Fruit fly (Drosophila melanogaster) whole organism, embryonic: ENCODE data around the gene RpS29.

Experiments
- Blimp-1 ChIP-seq: fragments of 200-800 bp; sonication (Bioruptor generic); optimal IDR thresholded peaks from 3 replicates; lab custom pipeline; 2018; ENCODE audit warnings: missing biosample characterization, missing genetic modification characterization, mild to moderate bottlenecking, moderate library complexity, missing genetic modification reagents
- CG10209 ChIP-seq: fragments of 200-800 bp; sonication (Bioruptor generic); optimal IDR thresholded peaks from 3 replicates; lab custom pipeline; 2017; ENCODE audit warnings: missing biosample characterization, mild to moderate bottlenecking, missing genetic modification characterization, missing genetic modification reagents
- CG11398 ChIP-seq: fragments of 200-800 bp; sonication (Bioruptor generic); optimal IDR thresholded peaks from 2 replicates; lab custom pipeline; 2016; ENCODE audit warnings: missing biosample characterization, missing genetic modification characterization
- CG11504 ChIP-seq: fragments of 200-800 bp; sonication (Bioruptor generic); optimal IDR thresholded peaks from 3 replicates; lab custom pipeline; 2019; ENCODE audit warnings: missing biosample characterization, mild to moderate bottlenecking, missing genetic modification characterization, moderate library complexity
- CG13624 ChIP-seq: fragments of 200-800 bp; sonication (Bioruptor generic); optimal IDR thresholded peaks from 2 replicates; lab custom pipeline; 2016; ENCODE audit warnings: missing biosample characterization, missing genetic modification characterization
- CG14965 ChIP-seq: fragments of 200-800 bp; sonication (Bioruptor generic); optimal IDR thresholded peaks from 2 replicates; lab custom pipeline; 2016; ENCODE audit warnings: missing biosample characterization, missing genetic modification characterization, borderline replicate concordance
- CG16813 ChIP-seq: fragments of 200-800 bp; sonication (Bioruptor generic); IDR thresholded peaks from 3 replicates; pipeline ENCODE4 v1.3.6; 2022; ENCODE audit warnings: missing biosample characterization, missing genetic modification characterization; ENCODE audit not compliant: partially characterized antibody
- CG17568 ChIP-seq: fragments of 200-800 bp; sonication (Bioruptor generic); optimal IDR thresholded peaks from 2 replicates; lab custom pipeline; 2018; ENCODE audit warnings: missing biosample characterization, mild to moderate bottlenecking, missing genetic modification characterization, moderate library complexity
- CG1792 ChIP-seq: fragments of 200-800 bp; sonication (Bioruptor generic); optimal IDR thresholded peaks from 2 replicates; lab custom pipeline; 2016; ENCODE audit warnings: missing biosample characterization, missing genetic modification characterization
- CG18619 ChIP-seq: fragments of 200-800 bp; sonication (Bioruptor generic); optimal IDR thresholded peaks from 3 replicates; lab custom pipeline; 2017; ENCODE audit warnings: missing biosample characterization, mild to moderate bottlenecking, missing genetic modification characterization
- CG32767 ChIP-seq: fragments of 200-800 bp; sonication (Bioruptor generic); IDR thresholded peaks from 2 replicates; pipeline ENCODE4 v1.3.6; 2022; ENCODE audit warnings: missing biosample characterization, missing genetic modification characterization
- CG34376 ChIP-seq: fragments of 200-800 bp; sonication (Bioruptor generic); optimal IDR thresholded peaks from 2 replicates; lab custom pipeline; 2018; ENCODE audit warnings: missing biosample characterization, mild to moderate bottlenecking, missing genetic modification characterization
- CG34422 ChIP-seq: fragments of 200-800 bp; sonication (Bioruptor generic); IDR thresholded peaks from 3 replicates; pipeline ENCODE4 v1.3.6; 2022; ENCODE audit warnings: missing biosample characterization, missing genetic modification characterization
- CG4424 ChIP-seq: fragments of 200-800 bp; sonication (Bioruptor generic); optimal IDR thresholded peaks from 3 replicates; lab custom pipeline; 2016; ENCODE audit warnings: missing biosample characterization, missing genetic modification characterization
- CG6175 ChIP-seq: fragments of 200-800 bp; sonication (Bioruptor generic); IDR thresholded peaks from 3 replicates; pipeline ENCODE4 v1.3.6; 2022; ENCODE audit warnings: missing biosample characterization, missing genetic modification characterization
- CG6654 ChIP-seq: fragments of 200-800 bp; sonication (Bioruptor generic); optimal IDR thresholded peaks from 2 replicates; lab custom pipeline; 2017; ENCODE audit warnings: missing biosample characterization, mild to moderate bottlenecking, missing genetic modification characterization
- CG7786 ChIP-seq: fragments of 200-800 bp; sonication (Bioruptor generic); optimal IDR thresholded peaks from 2 replicates; lab custom pipeline; 2016; ENCODE audit warnings: missing biosample characterization, missing genetic modification characterization
- CG9609 ChIP-seq: fragments of 200-800 bp; sonication (Bioruptor generic); optimal IDR thresholded peaks from 3 replicates; lab custom pipeline; 2016; ENCODE audit warnings: missing biosample characterization, missing genetic modification characterization
- CG9876 ChIP-seq: fragments of 200-800 bp; sonication (Bioruptor generic); optimal IDR thresholded peaks from 2 replicates; lab custom pipeline; 2016; ENCODE audit warnings: missing biosample characterization, missing genetic modification characterization
- D ChIP-seq, 2 experiments: fragments of 200-800 bp in 1 of 2; fragments of >200 bp in 1 of 2; sonication (Bioruptor generic) in 1 of 2; optimal IDR thresholded peaks; 2 replicates in 1 of 2; 3 replicates in 1 of 2; lab custom pipeline; 2017; ENCODE audit warnings: mild to moderate bottlenecking in 1 of 2, missing biosample characterization in 1 of 2, missing genetic modification characterization in 1 of 2, missing genetic modification reagents in 1 of 2
- D19B ChIP-seq: fragments of 200-800 bp; sonication (Bioruptor generic); optimal IDR thresholded peaks from 2 replicates; lab custom pipeline; 2017; ENCODE audit warnings: missing biosample characterization, mild to moderate bottlenecking, missing genetic modification characterization
- Dbx ChIP-seq: fragments of 200-800 bp; sonication (Bioruptor generic); IDR thresholded peaks from 3 replicates; pipeline ENCODE4 v1.3.6; 2022; ENCODE audit warnings: missing biosample characterization, missing genetic modification characterization
- HHEX ChIP-seq: fragments of 200-800 bp; sonication (Bioruptor generic); optimal IDR thresholded peaks from 3 replicates; lab custom pipeline; 2017; ENCODE audit warnings: missing biosample characterization, mild to moderate bottlenecking, missing genetic modification characterization, missing genetic modification reagents
- HLH54F ChIP-seq: fragments of 200-800 bp; sonication (Bioruptor generic); optimal IDR thresholded peaks from 3 replicates; lab custom pipeline; 2016; ENCODE audit warnings: missing biosample characterization, missing genetic modification characterization
- Hand ChIP-seq: fragments of 200-800 bp; sonication (Bioruptor generic); optimal IDR thresholded peaks from 2 replicates; lab custom pipeline; 2017; ENCODE audit warnings: mild to moderate bottlenecking, missing biosample characterization, missing genetic modification reagents, missing genetic modification characterization
- Hmx ChIP-seq: fragments of 200-800 bp; sonication (Bioruptor generic); optimal IDR thresholded peaks from 2 replicates; lab custom pipeline; 2016; ENCODE audit warnings: missing biosample characterization, missing genetic modification characterization
- MBD-R2 ChIP-seq: fragments of 200-800 bp; sonication (Bioruptor generic); IDR thresholded peaks from 2 replicates; pipeline ENCODE4 v1.3.6; 2022; ENCODE audit warnings: missing biosample characterization, missing genetic modification characterization
- MTF-1 ChIP-seq: fragments of 200-800 bp; sonication (Bioruptor generic); optimal IDR thresholded peaks from 2 replicates; lab custom pipeline; 2018; ENCODE audit warnings: missing biosample characterization, mild to moderate bottlenecking, missing genetic modification characterization, borderline replicate concordance
- NFAT ChIP-seq: fragments of 200-800 bp; sonication (Bioruptor generic); IDR thresholded peaks from 2 replicates; pipeline ENCODE4 v1.3.6; 2022; ENCODE audit warnings: missing biosample characterization, missing genetic modification characterization
- Nf-YC ChIP-seq: fragments of 200-800 bp; optimal IDR thresholded peaks from 3 replicates; lab custom pipeline; 2019; ENCODE audit warnings: missing biosample characterization, mild to moderate bottlenecking, missing genetic modification characterization, moderate library complexity
- Scr ChIP-seq: fragments of 200-800 bp; sonication (Bioruptor generic); IDR thresholded peaks from 2 replicates; pipeline ENCODE4 v1.3.6; 2022; ENCODE audit warnings: missing biosample characterization, missing genetic modification characterization; ENCODE audit not compliant: partially characterized antibody
- Sry-δ ChIP-seq: fragments of 200-800 bp; sonication (Bioruptor generic); optimal IDR thresholded peaks from 2 replicates; lab custom pipeline; 2016; ENCODE audit warnings: missing biosample characterization, missing genetic modification characterization
- Stat92E ChIP-seq, 3 experiments: fragments of >200 bp in 2 of 3; fragments of 200-800 bp in 1 of 3; sonication (Bioruptor generic) in 1 of 3; optimal IDR thresholded peaks; 2 replicates each; lab custom pipeline; 2017 to 2019; ENCODE audit warnings: missing biosample characterization in 3 of 3, missing genetic modification characterization in 3 of 3, mild to moderate bottlenecking in 1 of 3, moderate library complexity in 1 of 3
- ab ChIP-seq: fragments of 200-800 bp; sonication (Bioruptor generic); optimal IDR thresholded peaks from 2 replicates; lab custom pipeline; 2016; ENCODE audit warnings: missing biosample characterization, missing genetic modification characterization
- ap ChIP-seq: fragments of 200-800 bp; sonication (Bioruptor generic); IDR thresholded peaks from 2 replicates; pipeline ENCODE4 v1.3.6; 2022; ENCODE audit warnings: missing biosample characterization, missing genetic modification characterization
- chm ChIP-seq: fragments of 200-800 bp; sonication (Bioruptor generic); IDR thresholded peaks from 2 replicates; pipeline ENCODE4 v1.3.6; 2022; ENCODE audit warnings: missing biosample characterization, missing genetic modification characterization
- exex ChIP-seq: fragments of 200-800 bp; sonication (Bioruptor generic); optimal IDR thresholded peaks from 4 replicates; lab custom pipeline; 2018; ENCODE audit warnings: missing biosample characterization, mild to moderate bottlenecking, missing genetic modification characterization, moderate library complexity
- ftz-f1 ChIP-seq: fragments of 200-800 bp; sonication (Bioruptor generic); optimal IDR thresholded peaks from 2 replicates; lab custom pipeline; 2016; ENCODE audit warnings: missing biosample characterization, missing genetic modification characterization
- gce ChIP-seq: fragments of 200-800 bp; sonication (Bioruptor generic); IDR thresholded peaks from 3 replicates; pipeline ENCODE4 v1.3.6; 2022; ENCODE audit warnings: missing biosample characterization, missing genetic modification characterization
- gem ChIP-seq: fragments of 200-800 bp; sonication (Bioruptor generic); optimal IDR thresholded peaks from 2 replicates; lab custom pipeline; 2019; ENCODE audit warnings: missing biosample characterization, mild to moderate bottlenecking, missing genetic modification characterization, moderate library complexity
- luna ChIP-seq: fragments of 200-800 bp; sonication (Bioruptor generic); optimal IDR thresholded peaks from 2 replicates; lab custom pipeline; 2016; ENCODE audit warnings: missing biosample characterization, missing genetic modification characterization
- mirr ChIP-seq: fragments of 200-800 bp; sonication (Bioruptor generic); optimal IDR thresholded peaks from 3 replicates; lab custom pipeline; 2018; ENCODE audit warnings: missing biosample characterization, mild to moderate bottlenecking, missing genetic modification characterization
- repo ChIP-seq: fragments of 200-800 bp; sonication (Bioruptor generic); optimal IDR thresholded peaks from 2 replicates; lab custom pipeline; 2016; ENCODE audit warnings: missing biosample characterization, missing genetic modification characterization
- row ChIP-seq: fragments of 200-800 bp; sonication (Bioruptor generic); IDR thresholded peaks from 3 replicates; pipeline ENCODE4 v1.3.6; 2022; ENCODE audit warnings: missing biosample characterization, missing genetic modification characterization
- sima ChIP-seq: fragments of 200-800 bp; sonication (Bioruptor generic); optimal IDR thresholded peaks from 2 replicates; lab custom pipeline; 2016; ENCODE audit warnings: missing biosample characterization, missing genetic modification characterization
- stwl ChIP-seq: fragments of 200-800 bp; sonication (Bioruptor generic); optimal IDR thresholded peaks from 3 replicates; lab custom pipeline; 2018; ENCODE audit warnings: missing biosample characterization, mild to moderate bottlenecking, missing genetic modification characterization, moderate library complexity
- tio ChIP-seq: fragments of 200-800 bp; sonication (Bioruptor generic); optimal IDR thresholded peaks from 2 replicates; lab custom pipeline; 2017; ENCODE audit warnings: missing biosample characterization, missing genetic modification characterization, inconsistent platforms
- twi ChIP-seq: fragments of 200-800 bp; optimal IDR thresholded peaks from 2 replicates; lab custom pipeline; 2019; ENCODE audit warnings: missing biosample characterization, mild to moderate bottlenecking, missing genetic modification characterization, moderate library complexity
- wdn ChIP-seq: fragments of 200-800 bp; sonication (Bioruptor generic); IDR thresholded peaks from 2 replicates; pipeline ENCODE4 v1.3.6; 2022; ENCODE audit warnings: missing biosample characterization, missing genetic modification characterization

Gene RpS29

dm6 chr3R:9779764-9780163, 1.9 kb downstream of the RpS29 start, which contains the start of gene CG12947 (continued):
- no peak for TF ChIP-seq sima
- TF ChIP-seq D19B (GFP tag; lab: Kevin White, UChicago), result no peak
- no peak for TF ChIP-seq CG16813 (GFP tag; lab: Robert Waterston, UW)
- TF ChIP-seq CG6175 (GFP tag; lab: Robert Waterston, UW), result 0 out of 3 replicates have a peak, but pooled peaks have one; percentile 45
- no peak for TF ChIP-seq CG1792
- no peak for TF ChIP-seq CG13624
- TF ChIP-seq CG11398 (GFP tag; lab: Kevin White, UChicago), result no peak
- no peak for TF ChIP-seq D (optimal IDR thresholded peaks at IDR 0.05; lab: Kevin White, UChicago)
- TF ChIP-seq D (GFP tag; optimal IDR thresholded peaks at IDR 0.05; lab: Kevin White, UChicago), result no peak
- no peak for TF ChIP-seq mirr (GFP tag; lab: Kevin White, UChicago)
- TF ChIP-seq CG17568 (GFP tag; lab: Kevin White, UChicago), result no peak
- TF ChIP-seq Hmx (GFP tag; lab: Kevin White, UChicago), result no peak
- 0 out of 2 replicates have a peak, but pooled peaks have one; percentile 12 for TF ChIP-seq chm (GFP tag; lab: Robert Waterston, UW)
- TF ChIP-seq Stat92E (GFP tag; optimal IDR thresholded peaks at IDR 0.05; lab: Kevin White, UChicago), result no peak
- peak; percentile 11; the same call in 1 of the 2 replicates for TF ChIP-seq Scr (GFP tag; lab: Robert Waterston, UW)
- TF ChIP-seq MBD-R2 (GFP tag; lab: Robert Waterston, UW), result no peak
- TF ChIP-seq repo (GFP tag; lab: Kevin White, UChicago), result no peak
- no peak for TF ChIP-seq CG34376 (GFP tag; lab: Kevin White, UChicago)
- TF ChIP-seq HHEX (GFP tag; lab: Kevin White, UChicago), result no peak
- TF ChIP-seq Nf-YC (tag; lab: Kevin White, UChicago), result no peak
- no peak for TF ChIP-seq CG7786 (GFP tag; lab: Kevin White, UChicago)
- no peak for TF ChIP-seq Blimp-1 (GFP tag; lab: Kevin White, UChicago)
- 0 out of 3 replicates have a peak, but pooled peaks have one; percentile 16 for TF ChIP-seq CG34422 (GFP tag; lab: Robert Waterston, UW)
- TF ChIP-seq tio (GFP tag; lab: Kevin White, UChicago), result no peak
- TF ChIP-seq CG9876 (GFP tag; lab: Kevin White, UChicago), result no peak
- 0 out of 3 replicates have a peak, but pooled peaks have one; percentile 14 for TF ChIP-seq Dbx (GFP tag; lab: Robert Waterston, UW)
- no peak for TF ChIP-seq luna
- TF ChIP-seq CG9609 (GFP tag; lab: Kevin White, UChicago), result no peak
- TF ChIP-seq exex (tag; lab: Kevin White, UChicago), result no peak
- no peak for TF ChIP-seq ab (GFP tag; lab: Kevin White, UChicago)
- TF ChIP-seq ap (GFP tag; lab: Robert Waterston, UW), result no peak
- no peak for TF ChIP-seq ftz-f1
- TF ChIP-seq CG10209 (GFP tag; lab: Kevin White, UChicago), result no peak
- no peak for TF ChIP-seq Sry-δ (GFP tag; lab: Kevin White, UChicago)
- no peak for TF ChIP-seq twi (tag; lab: Kevin White, UChicago)
- TF ChIP-seq, all 482 proteins: peak for 9

- TF ChIP-seq HLH54F (GFP tag; lab: Kevin White, UChicago), result no peak
- no peak for TF ChIP-seq tio (GFP tag; lab: Kevin White, UChicago)
- TF ChIP-seq wdn (GFP tag; lab: Robert Waterston, UW), result no peak
- no peak for TF ChIP-seq CG4424
- no peak for TF ChIP-seq CG32767 (GFP tag; lab: Robert Waterston, UW)
- TF ChIP-seq gem (tag; lab: Kevin White, UChicago), result peak; percentile 73
- TF ChIP-seq CG11504 (tag; lab: Kevin White, UChicago), result no peak
- TF ChIP-seq CG10209 (GFP tag; lab: Kevin White, UChicago), result no peak
- TF ChIP-seq CG6654 (GFP tag; lab: Kevin White, UChicago), result no peak
- TF ChIP-seq stwl (tag; lab: Kevin White, UChicago), result no peak
- peak; percentile 49 for TF ChIP-seq MTF-1
- no peak for TF ChIP-seq NFAT (GFP tag; lab: Robert Waterston, UW)
- no peak for TF ChIP-seq CG14965 (GFP tag; lab: Kevin White, UChicago)
- TF ChIP-seq row, result peak; percentile 41; the same call in 1 of the 3 replicates
- TF ChIP-seq gce (GFP tag; lab: Robert Waterston, UW), result no peak
- no peak for TF ChIP-seq Hand
- TF ChIP-seq CG18619, result no peak
Observed at dm6 chr3R:9783240-9783917, 5.5 kb downstream of the RpS29 start.
